Fruit fly (Drosophila melanogaster) ovary, adult (tissue): ENCODE results near the gene Surf4.

Experiments
- CG17801 ChIP-seq: fragments of 200-800 bp; optimal IDR thresholded peaks from 2 replicates; lab custom pipeline; 2019; ENCODE audit warnings: missing biosample characterization, mild to moderate bottlenecking, missing genetic modification characterization, moderate library complexity; ENCODE audit not compliant: partially characterized antibody

Gene Surf4

DNA sequence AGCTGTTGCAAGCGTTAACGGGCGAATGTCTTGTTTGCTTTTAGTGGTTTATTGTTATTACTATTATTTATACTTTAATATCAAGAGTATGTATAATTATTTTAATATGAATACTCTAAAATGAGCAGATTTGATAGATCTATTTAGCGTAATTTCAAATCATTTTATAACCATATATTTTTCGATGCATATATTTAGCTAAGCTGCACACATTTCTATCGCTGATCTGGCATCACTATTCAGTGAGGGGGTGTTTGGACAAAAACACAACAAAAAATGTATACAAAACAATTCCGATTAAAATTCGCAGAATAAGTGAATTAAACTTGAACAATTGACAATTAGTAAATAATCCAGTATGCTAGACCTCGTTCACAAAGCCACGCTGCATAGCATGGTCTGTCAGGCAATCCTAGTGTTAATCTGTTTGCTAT, 5.0 kb upstream of the Surf4 start, which contains the start of the genes Trs33 and Tmtc4:
Gene Trs33 (minus strand): TSS at position 3 of the 434 bp plus-strand sequence.
Gene Tmtc4 (plus strand): TSS at position 233 of the 434 bp plus-strand sequence.
- peak; percentile 57 for TF ChIP-seq CG17801 (GFP tag; lab: Kevin White, UChicago)

DNA sequence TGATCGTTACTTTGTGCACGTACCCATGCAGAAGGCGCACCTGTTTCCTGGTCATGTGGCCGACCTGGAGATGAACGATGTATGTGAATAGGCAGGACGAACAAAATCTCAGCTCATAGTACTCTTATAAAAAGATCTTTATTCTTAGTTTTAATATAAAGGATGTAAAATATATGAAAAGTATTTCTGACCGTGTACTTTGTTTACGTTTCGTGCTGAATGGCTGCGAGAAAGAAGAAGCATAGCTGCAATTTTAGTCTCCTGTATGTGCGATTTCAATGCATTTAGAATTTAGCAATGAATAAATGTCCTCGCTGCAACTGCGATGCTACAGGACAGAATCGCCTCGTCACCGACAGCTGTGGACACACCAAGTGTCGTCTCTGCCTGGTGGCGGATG, 1.8 kb upstream of the Surf4 start, which contains the start of the genes CG42726 and CG42727:
Gene CG42726 (plus strand): TSS at position 227 of the 400 bp plus-strand sequence.
Gene CG42727 (plus strand): TSS at position 227 of the 400 bp plus-strand sequence.
- TF ChIP-seq CG17801 (GFP tag; lab: Kevin White, UChicago) = no peak

DNA sequence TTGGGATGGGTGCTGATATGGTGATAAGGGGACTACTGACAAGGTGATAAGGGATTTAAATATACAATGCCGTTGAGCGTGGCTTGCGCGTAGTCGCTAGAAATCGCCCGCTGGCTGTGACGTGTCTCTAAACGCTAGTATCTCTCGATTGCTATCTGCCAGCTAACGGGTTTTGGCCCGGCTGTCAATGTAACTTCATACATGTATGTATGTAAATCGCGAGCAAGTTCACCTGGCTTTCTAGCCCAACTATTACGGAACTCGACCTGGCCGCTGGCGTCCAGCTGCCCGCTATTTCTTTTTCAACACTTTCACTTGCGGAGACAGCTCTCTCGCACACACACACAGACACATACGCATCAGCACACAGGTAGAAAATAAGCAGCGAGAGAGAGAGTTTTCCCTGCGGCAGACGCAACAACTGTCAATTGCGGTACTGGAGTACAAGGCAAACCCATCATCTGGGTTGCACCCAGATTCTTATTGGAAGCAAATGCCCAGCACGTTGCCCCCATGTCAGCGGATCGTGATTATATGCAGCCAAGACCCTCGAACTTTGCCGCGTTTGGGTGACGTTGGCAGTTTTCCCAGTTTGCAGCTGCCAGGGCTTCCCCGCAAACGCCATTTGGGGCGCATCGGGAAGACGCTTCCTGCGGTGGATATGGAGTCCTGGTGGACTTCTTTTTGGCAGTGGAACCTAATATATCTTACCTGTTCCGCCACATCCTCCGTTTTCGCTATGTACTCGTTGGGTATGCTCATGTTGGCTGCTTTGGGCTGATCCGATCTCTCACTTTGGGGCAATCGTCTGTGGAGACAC, 568 bp downstream of the Surf4 start:
- TF ChIP-seq CG17801 (GFP tag; lab: Kevin White, UChicago) = no peak

DNA sequence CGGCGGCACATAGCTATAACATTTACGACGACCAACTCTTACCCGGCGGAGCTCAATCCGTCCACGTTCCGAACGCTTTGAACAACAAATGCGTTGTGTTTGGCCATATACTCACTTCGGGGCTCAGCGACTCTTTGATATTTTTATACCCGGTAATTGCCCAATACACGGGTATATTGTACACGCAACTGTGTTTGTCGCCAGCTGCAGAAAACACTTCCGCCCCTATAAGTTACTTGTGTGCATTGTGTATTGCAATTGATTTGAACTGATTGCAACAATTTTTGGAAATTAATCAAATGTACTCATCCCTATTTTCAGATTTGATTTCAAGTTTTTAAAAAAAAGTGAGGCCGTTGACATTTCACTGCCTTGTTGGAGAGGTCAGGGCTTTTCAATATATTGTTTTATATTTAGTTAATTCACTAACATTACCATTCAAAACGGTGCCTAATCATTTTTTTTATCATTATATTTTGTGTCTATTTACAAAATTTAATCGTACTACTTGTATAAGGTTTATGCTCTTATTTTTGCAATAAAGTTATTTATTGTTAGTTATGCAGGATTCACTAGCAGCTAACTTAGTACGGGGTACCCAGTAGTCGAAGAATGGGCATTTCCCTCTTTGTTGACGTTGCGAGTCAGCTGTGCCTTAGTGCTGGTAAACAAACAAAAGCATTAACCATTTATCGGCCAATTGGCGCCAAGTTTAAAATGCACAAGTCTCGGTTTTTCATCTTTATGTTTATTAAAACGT, 2.9 kb downstream of the Surf4 start, which contains the start of gene Nagk:
Gene Nagk (minus strand): TSS at position 331 of the 760 bp plus-strand sequence.
- peak; percentile 8 for TF ChIP-seq CG17801 (GFP tag; lab: Kevin White, UChicago)

DNA sequence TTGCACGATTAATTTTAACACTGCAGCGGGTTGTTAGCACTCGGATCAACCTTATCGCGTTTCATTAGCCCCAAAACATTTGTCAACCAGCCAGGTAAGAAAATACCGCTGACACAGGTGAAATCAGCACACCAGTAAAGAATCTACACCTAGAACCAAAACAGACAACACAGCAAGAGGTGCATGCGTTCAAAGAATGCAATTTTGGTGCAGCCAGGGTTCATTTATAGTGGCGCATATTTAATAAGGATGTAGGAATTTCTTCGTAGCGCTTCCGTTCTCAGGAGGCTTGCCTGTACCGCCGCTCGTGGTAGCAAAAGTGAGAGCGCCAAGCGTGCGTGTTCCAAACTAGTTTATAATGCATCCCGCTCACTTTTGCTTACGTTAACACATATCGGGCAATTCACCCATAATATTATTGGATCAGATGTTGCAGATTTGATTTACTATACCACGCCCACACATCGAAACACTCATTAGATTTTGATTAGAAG, 3.5 kb downstream of the Surf4 start:
- TF ChIP-seq CG17801 (GFP tag; lab: Kevin White, UChicago) = no peak

DNA sequence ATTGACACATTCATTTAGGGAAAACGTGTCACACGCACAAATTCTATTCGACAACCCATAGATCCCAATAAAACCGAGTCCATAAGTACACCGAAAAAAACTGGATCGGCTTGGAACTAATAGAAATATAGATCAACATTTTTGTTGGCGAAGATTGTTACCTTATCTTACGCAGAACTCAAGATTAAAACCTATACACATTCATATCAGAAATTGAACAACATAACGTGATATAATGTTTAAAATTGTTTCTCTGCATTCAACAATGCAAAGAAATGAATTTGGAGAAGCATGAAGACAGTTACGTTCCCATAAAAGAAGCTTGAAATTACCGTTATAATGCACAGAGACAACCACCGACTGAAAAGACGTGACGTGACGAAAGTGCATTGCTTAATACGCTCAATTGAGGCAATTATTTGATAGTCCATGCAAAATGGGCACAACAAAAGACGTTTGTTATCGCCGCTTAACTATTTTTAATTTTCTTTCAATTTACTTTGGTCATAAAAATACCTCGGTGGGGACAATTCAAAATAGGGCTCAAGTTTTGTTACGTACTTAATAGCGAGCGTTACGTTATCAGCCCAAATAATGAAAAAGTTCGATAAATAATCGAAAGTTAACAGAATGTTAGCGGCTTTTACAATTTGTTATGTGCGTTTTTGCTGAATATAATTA, 5.8 kb downstream of the Surf4 start, which contains the start of gene SerRS-m:
Gene SerRS-m (plus strand): TSS at position 616 of the 681 bp plus-strand sequence.
- TF ChIP-seq CG17801 (GFP tag; lab: Kevin White, UChicago) = no peak

- TF ChIP-seq CG17801 (GFP tag; lab: Kevin White, UChicago) = no peak
These were observed 6.9 kb downstream of the Surf4 start for dm6 chr3R:15339111-15339510.

DNA sequence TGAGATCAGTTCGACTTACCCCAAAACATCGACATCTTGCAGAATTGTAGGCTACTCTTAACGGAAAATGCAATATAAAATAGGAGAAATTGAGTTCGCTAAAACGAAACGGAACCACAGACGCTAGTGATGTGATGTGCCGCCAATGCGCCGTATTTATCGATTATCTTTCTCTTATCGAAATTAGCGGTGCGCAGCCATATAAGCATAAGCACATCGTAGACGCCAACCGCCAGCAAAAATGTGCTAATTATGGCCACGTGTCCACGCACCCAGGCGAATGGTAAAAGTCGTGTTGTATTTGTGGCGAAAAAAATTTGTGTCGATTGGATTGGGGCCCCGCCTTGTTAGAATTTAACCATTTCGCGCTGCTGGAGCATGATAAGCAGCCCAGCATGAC, 13.0 kb downstream of the Surf4 start, which contains the start of the genes Fkbp39 and Cyfip:
Gene Fkbp39 (minus strand): TSS at position 140 of the 400 bp plus-strand sequence.
Gene Cyfip (plus strand): TSS at position 273 of the 400 bp plus-strand sequence.
- peak; percentile 71 for TF ChIP-seq CG17801 (GFP tag; lab: Kevin White, UChicago)

dm6 chr3R:15330472-15330871, 15.5 kb downstream of the Surf4 start, which contains the start of gene mRpL9:
Gene mRpL9 (plus strand): TSS chr3R:15330738.
- TF ChIP-seq CG17801 (GFP tag; lab: Kevin White, UChicago) = no peak

- no peak for TF ChIP-seq CG17801 (GFP tag; lab: Kevin White, UChicago)
These were observed 17.7 kb downstream of the Surf4 start, which contains the start of the genes CG6236 and ea for dm6 chr3R:15328083-15328779. Gene CG6236 (minus strand): TSS chr3R:15328269. Gene ea (plus strand): TSS chr3R:15328729.

dm6 chr3R:15320747-15321085, 25.3 kb downstream of the Surf4 start, which contains the start of gene ear:
Gene ear (plus strand): TSS chr3R:15320756.
- no peak for TF ChIP-seq CG17801 (GFP tag; lab: Kevin White, UChicago)

DNA sequence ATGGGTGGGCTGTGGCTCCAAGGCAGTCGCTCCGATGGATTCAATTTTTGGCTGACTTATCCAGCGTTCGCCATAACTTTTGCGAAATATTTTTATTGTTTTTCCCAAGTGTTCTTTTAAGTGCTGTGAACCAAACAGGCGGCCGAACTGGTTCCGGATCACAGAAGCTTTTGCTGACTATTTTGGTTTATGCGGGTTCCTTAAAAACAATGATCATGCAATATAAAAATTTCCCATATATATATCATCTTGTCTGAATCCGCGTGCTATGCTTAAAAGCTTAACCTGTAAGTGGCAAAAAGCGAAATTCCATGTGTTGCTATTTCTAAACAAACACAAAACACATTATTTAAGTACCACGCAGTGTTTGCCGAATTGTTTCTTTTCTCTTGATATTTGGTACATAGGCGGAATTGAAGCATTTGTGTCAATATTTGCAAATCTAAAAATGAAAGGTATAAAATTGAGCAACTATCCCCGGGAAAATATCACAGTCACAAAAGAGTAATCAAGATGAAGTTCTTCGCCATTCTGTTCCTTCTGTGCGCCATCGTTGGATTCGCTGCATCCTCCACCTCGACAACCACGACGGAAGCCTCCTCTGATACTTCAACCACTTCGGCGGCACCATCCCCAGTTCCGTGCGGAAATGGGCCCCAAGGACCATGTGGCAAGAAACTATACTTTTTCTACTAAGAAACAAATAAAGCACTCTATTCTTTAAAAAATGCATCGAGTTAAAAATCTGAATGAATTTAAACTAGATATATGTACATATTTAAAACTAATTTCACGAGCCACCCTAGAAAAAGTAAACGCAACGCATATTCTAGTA, 25.8 kb downstream of the Surf4 start, which contains the start of the genes CG6276 and CG44040:
Gene CG6276 (minus strand): TSS at position 158 of the 835 bp plus-strand sequence.
Gene CG44040 (plus strand): TSS at position 467 of the 835 bp plus-strand sequence.
- TF ChIP-seq CG17801 (GFP tag; lab: Kevin White, UChicago) = peak; percentile 4
